Fruit fly (Drosophila melanogaster): ENCODE data around the gene Alg13.

Gene Alg13

DNA sequence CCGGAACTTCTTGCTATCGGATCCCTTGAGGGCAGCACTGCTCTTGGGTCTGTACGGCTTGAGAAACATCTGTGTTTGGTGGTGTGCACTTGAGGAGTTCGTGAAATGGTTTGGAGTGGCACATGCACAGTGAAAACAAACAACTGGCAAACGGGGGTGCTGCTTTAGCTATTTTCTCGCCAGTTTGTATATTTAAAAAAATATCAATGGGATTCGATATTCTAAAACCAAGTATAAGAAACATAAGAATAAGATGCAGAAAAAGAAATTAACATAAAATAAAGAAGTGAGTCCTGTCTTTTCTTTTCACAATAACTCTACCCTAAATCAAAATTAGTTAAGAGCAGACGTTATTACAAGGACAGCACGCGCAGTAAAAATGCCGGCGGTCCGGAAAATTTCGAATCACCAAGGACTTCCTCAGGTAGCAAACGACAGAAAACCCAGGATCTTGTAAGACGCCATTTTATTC, 13.3 kb upstream of the Alg13 start, which contains the start of gene eIF2D (continued):
- TF ChIP-seq sens-2 (GFP tag; IDR thresholded peaks at IDR 0.05) (peak; percentile 40; the same call in 1 of the 2 replicates), gsb (GFP tag; IDR thresholded peaks at IDR 0.05) (no peak), NK7.1 (GFP tag; optimal IDR thresholded peaks at IDR 0.05) (peak; percentile 18), lbe (GFP tag; optimal IDR thresholded peaks at IDR 0.05) (peak; percentile 24), pros (GFP tag; optimal IDR thresholded peaks at IDR 0.05) (peak; percentile 90), bowl (GFP tag; IDR thresholded peaks at IDR 0.05) (no peak), CG10462 (GFP tag; optimal IDR thresholded peaks at IDR 0.05) (no peak), Spps (tag; optimal IDR thresholded peaks at IDR 0.05) (peak; percentile 35), twi (tag; optimal IDR thresholded peaks at IDR 0.05) (peak; percentile 55), dati (GFP tag; IDR thresholded peaks at IDR 0.05) (no peak), CG12071 (GFP tag; optimal IDR thresholded peaks at IDR 0.05) (no peak), CG18011 (GFP tag; optimal IDR thresholded peaks at IDR 0.05) (peak; percentile 30), Kr (GFP tag; optimal IDR thresholded peaks at IDR 0.05) (no peak), Sox102F (GFP tag; optimal IDR thresholded peaks at IDR 0.05) (peak; percentile 45), CG8924 (tag; optimal IDR thresholded peaks at IDR 0.05) (peak; percentile 67), E2f2 (GFP tag; IDR thresholded peaks at IDR 0.05) (peak; percentile 50; the same call in 1 of the 2 replicates), Hr51 (GFP tag; optimal IDR thresholded peaks at IDR 0.05) (peak in 1 of 2 experiments; percentile 67), CG14014 (GFP tag; IDR thresholded peaks at IDR 0.05) (peak; percentile 53; the same call in 1 of the 2 replicates), Ada2b (GFP tag; IDR thresholded peaks at IDR 0.05) (peak; percentile 57; the same call in 1 of the 2 replicates), CrebB (tag; optimal IDR thresholded peaks at IDR 0.05) (peak; percentile 40), nerfin-1 (tag; optimal IDR thresholded peaks at IDR 0.05) (peak; percentile 64), CG18764 (GFP tag; optimal IDR thresholded peaks at IDR 0.05) (no peak), Dek (tag; optimal IDR thresholded peaks at IDR 0.05) (peak; percentile 33), Jarid2 (GFP tag; optimal IDR thresholded peaks at IDR 0.05) (no peak), zfh2 (GFP tag; optimal IDR thresholded peaks at IDR 0.05) (peak; percentile 29), CG6254 (GFP tag; optimal IDR thresholded peaks at IDR 0.05) (peak; percentile 43), Dip3 (GFP tag; optimal IDR thresholded peaks at IDR 0.05) (no peak), hth (optimal IDR thresholded peaks at IDR 0.05) (no peak), grn (GFP tag; optimal IDR thresholded peaks at IDR 0.05) (no peak), Dad (GFP tag; optimal IDR thresholded peaks at IDR 0.05) (peak; percentile 26), ken (GFP tag; IDR thresholded peaks at IDR 0.05) (0 out of 3 replicates have a peak, but pooled peaks have one; percentile 49), wdn (GFP tag; IDR thresholded peaks at IDR 0.05) (no peak), CG16863 (GFP tag; optimal IDR thresholded peaks at IDR 0.05) (peak; percentile 50), CG17802 (tag; optimal IDR thresholded peaks at IDR 0.05) (no peak), CG15601 (tag; optimal IDR thresholded peaks at IDR 0.05) (peak; percentile 32), CG2199 (GFP tag; IDR thresholded peaks at IDR 0.05) (peak; percentile 40; the same call in 1 of the 3 replicates), CG43689 (GFP tag; IDR thresholded peaks at IDR 0.05) (no peak), vfl (GFP tag; optimal IDR thresholded peaks at IDR 0.05) (no peak), B-H1 (GFP tag; IDR thresholded peaks at IDR 0.05) (peak; percentile 25; the same call in 1 of the 3 replicates), odd (GFP tag; optimal IDR thresholded peaks at IDR 0.05) (no peak), Rx (GFP tag; IDR thresholded peaks at IDR 0.05) (0 out of 2 replicates have a peak, but pooled peaks have one; percentile 48), CG9727 (GFP tag; optimal IDR thresholded peaks at IDR 0.05) (peak; percentile 54), Tbp (GFP tag; optimal IDR thresholded peaks at IDR 0.05) (no peak), CG3065 (GFP tag; optimal IDR thresholded peaks at IDR 0.05) (no peak), hb (GFP tag; IDR thresholded peaks at IDR 0.05; ENCODE audit: partially characterized antibody) (no peak), emc (GFP tag; optimal IDR thresholded peaks at IDR 0.05) (no peak), prd (optimal IDR thresholded peaks at IDR 0.05) (no peak), prd (GFP tag; IDR thresholded peaks at IDR 0.05) (peak; percentile 58), CG4282 (GFP tag; optimal IDR thresholded peaks at IDR 0.05) (no peak), CG31365 (tag; optimal IDR thresholded peaks at IDR 0.05) (no peak), ind (GFP tag; optimal IDR thresholded peaks at IDR 0.05) (peak; percentile 57), CG9215 (GFP tag; IDR thresholded peaks at IDR 0.05) (no peak; the same call in 1 of the 2 replicates)
